Worm (Caenorhabditis elegans) whole organism, L1 larva: Measurements from ENCODE around the gene T13H5.8.

Experiments
- C04F5.9 ChIP-seq: sonication (generic microtip); optimal IDR thresholded peaks from 2 replicates; lab custom pipeline; 2016; ENCODE audit warnings: missing genetic modification characterization, missing compliant biosample characterization
- C16A3.4 ChIP-seq: fragments of 150-350 bp; optimal IDR thresholded peaks from 2 replicates; lab custom pipeline; 2014; ENCODE audit warnings: missing biosample characterization, missing genetic modification characterization
- F16B12.6 ChIP-seq: fragments of 150-350 bp; optimal IDR thresholded peaks from 2 replicates; lab custom pipeline; 2014; ENCODE audit warnings: missing biosample characterization, missing genetic modification characterization
- aha-1 ChIP-seq: fragments of 150-350 bp; optimal IDR thresholded peaks from 2 replicates; lab custom pipeline; 2014; ENCODE audit warnings: missing biosample characterization, missing genetic modification characterization
- alr-1 ChIP-seq: fragments of 200-800 bp; sonication (Bioruptor generic); optimal IDR thresholded peaks from 2 replicates; lab custom pipeline; 2018; ENCODE audit warnings: borderline replicate concordance, mild to moderate bottlenecking, missing genetic modification characterization, missing compliant biosample characterization
- aly-2 ChIP-seq: fragments of 150-350 bp; optimal IDR thresholded peaks from 2 replicates; lab custom pipeline; 2014; ENCODE audit warnings: missing biosample characterization, missing genetic modification characterization
- ama-1 ChIP-seq: fragments of 150-350 bp; optimal IDR thresholded peaks from 2 replicates; lab custom pipeline; 2014
- ceh-63 ChIP-seq: fragments of 200-800 bp; sonication (Bioruptor generic); optimal IDR thresholded peaks from 2 replicates; lab custom pipeline; 2018; ENCODE audit warnings: mild to moderate bottlenecking, missing genetic modification characterization, missing compliant biosample characterization
- ceh-8 ChIP-seq: fragments of 200-800 bp; sonication (Bioruptor generic); optimal IDR thresholded peaks from 2 replicates; lab custom pipeline; 2018; ENCODE audit warnings: mild to moderate bottlenecking, missing genetic modification characterization, moderate library complexity, missing compliant biosample characterization
- dsc-1 ChIP-seq: sonication (generic microtip); optimal IDR thresholded peaks from 2 replicates; lab custom pipeline; 2016; ENCODE audit warnings: mild to moderate bottlenecking, missing genetic modification characterization, missing compliant biosample characterization
- efl-1 ChIP-seq, 4 experiments: fragments of 150-350 bp; optimal IDR thresholded peaks in 3 of 4; peaks in 1 of 4; 1 replicate in 1 of 4; 2 replicates in 3 of 4; lab custom pipeline; 2014; ENCODE audit warnings: missing biosample characterization in 2 of 4, missing genetic modification characterization in 2 of 4, missing genetic modification reagents in 2 of 4
- elt-2 ChIP-seq: sonication (generic microtip); optimal IDR thresholded peaks from 2 replicates; lab custom pipeline; 2016; ENCODE audit warnings: missing genetic modification characterization, mild to moderate bottlenecking, inconsistent platforms, missing compliant biosample characterization, missing genetic modification reagents
- elt-3 ChIP-seq, 6 experiments: fragments of 150-350 bp in 1 of 6; sonication (generic microtip); optimal IDR thresholded peaks; 2 replicates each; lab custom pipeline; 2017 to 2018; ENCODE audit warnings: missing biosample characterization in 6 of 6, missing genetic modification characterization in 6 of 6, inconsistent platforms in 1 of 6
- fkh-4 ChIP-seq: sonication (generic microtip); optimal IDR thresholded peaks from 2 replicates; lab custom pipeline; 2016; ENCODE audit warnings: missing compliant biosample characterization, missing genetic modification characterization, borderline replicate concordance
- fkh-8 ChIP-seq: sonication (generic microtip); optimal IDR thresholded peaks from 2 replicates; lab custom pipeline; 2016; ENCODE audit warnings: mild to moderate bottlenecking, missing genetic modification characterization, missing compliant biosample characterization
- fos-1 ChIP-seq: fragments of 150-350 bp; optimal IDR thresholded peaks from 2 replicates; lab custom pipeline; 2014; ENCODE audit warnings: missing biosample characterization, missing genetic modification characterization
- hlh-4 ChIP-seq: sonication (generic microtip); optimal IDR thresholded peaks from 2 replicates; lab custom pipeline; 2016; ENCODE audit warnings: mild to moderate bottlenecking, missing genetic modification characterization, missing compliant biosample characterization
- hpl-2 ChIP-seq: fragments of 150-350 bp; optimal IDR thresholded peaks from 2 replicates; lab custom pipeline; 2014; ENCODE audit warnings: missing biosample characterization, missing genetic modification reagents, missing genetic modification characterization
- isw-1 ChIP-seq: fragments of 200-800 bp; sonication (Bioruptor generic); IDR thresholded peaks from 2 replicates; pipeline ENCODE4 v1.3.6; 2022; ENCODE audit warnings: missing genetic modification characterization, missing compliant biosample characterization
- lin-14 ChIP-seq: fragments of 200-800 bp; sonication (Bioruptor generic); optimal IDR thresholded peaks from 2 replicates; lab custom pipeline; 2018; ENCODE audit warnings: mild to moderate bottlenecking, missing genetic modification characterization, moderate library complexity, missing compliant biosample characterization
- lin-15B ChIP-seq: fragments of 150-350 bp; sonication (generic microtip); optimal IDR thresholded peaks from 3 replicates; lab custom pipeline; 2014; ENCODE audit warnings: missing biosample characterization, missing genetic modification characterization
- lin-35 ChIP-seq, 2 experiments: fragments of 150-350 bp; optimal IDR thresholded peaks; 2 replicates each; lab custom pipeline; 2014; ENCODE audit warnings: missing biosample characterization in 2 of 2, missing genetic modification characterization in 2 of 2, missing genetic modification reagents in 2 of 2
- lin-39 ChIP-seq: fragments of 150-350 bp; optimal IDR thresholded peaks from 2 replicates; lab custom pipeline; 2014; ENCODE audit warnings: missing biosample characterization, missing genetic modification reagents, missing genetic modification characterization
- lir-3 ChIP-seq: sonication (generic microtip); optimal IDR thresholded peaks from 2 replicates; lab custom pipeline; 2016; ENCODE audit warnings: mild to moderate bottlenecking, missing genetic modification characterization, moderate library complexity, missing compliant biosample characterization; ENCODE audit not compliant: poor library complexity
- lsy-2 ChIP-seq, 2 experiments: fragments of 150-350 bp; optimal IDR thresholded peaks; 2 replicates each; lab custom pipeline; 2014; ENCODE audit warnings: missing biosample characterization in 2 of 2, missing genetic modification characterization in 2 of 2
- mdl-1 ChIP-seq, 2 experiments: fragments of 150-350 bp; optimal IDR thresholded peaks; 2 replicates each; lab custom pipeline; 2014 to 2017; ENCODE audit warnings: missing biosample characterization in 2 of 2, missing genetic modification characterization in 2 of 2, inconsistent platforms in 1 of 2
- nhr-12 ChIP-seq: sonication (generic microtip); optimal IDR thresholded peaks from 2 replicates; lab custom pipeline; 2017; ENCODE audit warnings: missing biosample characterization, missing genetic modification characterization
- nhr-19 ChIP-seq: fragments of 200-800 bp; sonication (Bioruptor generic); conservative IDR thresholded peaks from 2 replicates; pipeline ENCODE4 v1.3.6; 2022; ENCODE audit warnings: missing genetic modification characterization, missing compliant biosample characterization
- nhr-47 ChIP-seq: sonication (generic microtip); optimal IDR thresholded peaks from 2 replicates; lab custom pipeline; 2016; ENCODE audit warnings: mild to moderate bottlenecking, missing genetic modification characterization, moderate library complexity, missing compliant biosample characterization
- nhr-71 ChIP-seq: sonication (generic microtip); optimal IDR thresholded peaks from 2 replicates; lab custom pipeline; 2016; ENCODE audit warnings: mild to moderate bottlenecking, missing genetic modification characterization, moderate library complexity, missing compliant biosample characterization
- nhr-76 ChIP-seq: sonication (generic microtip); optimal IDR thresholded peaks from 2 replicates; lab custom pipeline; 2017; ENCODE audit warnings: missing biosample characterization, missing genetic modification characterization
- nhr-84 ChIP-seq: sonication (generic microtip); optimal IDR thresholded peaks from 2 replicates; lab custom pipeline; 2017; ENCODE audit warnings: missing biosample characterization, missing genetic modification characterization
- nhr-85 ChIP-seq: sonication (generic microtip); peaks from one replicate; lab custom pipeline; 2016; ENCODE audit warnings: missing genetic modification characterization, inconsistent platforms, missing compliant biosample characterization
- nhr-90 ChIP-seq: sonication (generic microtip); optimal IDR thresholded peaks from 2 replicates; lab custom pipeline; 2016; ENCODE audit warnings: mild to moderate bottlenecking, missing genetic modification characterization, missing compliant biosample characterization; ENCODE audit not compliant: poor library complexity
- pqm-1 ChIP-seq: sonication (generic microtip); optimal IDR thresholded peaks from 3 replicates; lab custom pipeline; 2017; ENCODE audit warnings: missing biosample characterization, missing genetic modification characterization
- rnt-1 ChIP-seq: sonication (generic microtip); optimal IDR thresholded peaks from 2 replicates; lab custom pipeline; 2016; ENCODE audit warnings: mild to moderate bottlenecking, missing genetic modification characterization, moderate library complexity, missing compliant biosample characterization
- skn-1 ChIP-seq: fragments of 150-350 bp; optimal IDR thresholded peaks from 2 replicates; lab custom pipeline; 2014; ENCODE audit warnings: missing biosample characterization, missing genetic modification characterization
- snpc-4 ChIP-seq: fragments of 150-350 bp; optimal IDR thresholded peaks from 2 replicates; lab custom pipeline; 2014; ENCODE audit warnings: missing biosample characterization, missing genetic modification characterization
- snu-23 ChIP-seq: sonication (generic microtip); optimal IDR thresholded peaks from 2 replicates; lab custom pipeline; 2016; ENCODE audit warnings: missing genetic modification characterization, missing compliant biosample characterization
- sox-4 ChIP-seq: sonication (generic microtip); optimal IDR thresholded peaks from 2 replicates; lab custom pipeline; 2016; ENCODE audit warnings: missing genetic modification characterization, missing compliant biosample characterization
- sptf-1 ChIP-seq: fragments of 150-350 bp; optimal IDR thresholded peaks from 2 replicates; lab custom pipeline; 2014; ENCODE audit warnings: missing biosample characterization, missing genetic modification characterization
- swsn-7 ChIP-seq: sonication (generic microtip); optimal IDR thresholded peaks from 2 replicates; lab custom pipeline; 2016; ENCODE audit warnings: missing genetic modification characterization, missing compliant biosample characterization
- unc-130 ChIP-seq: fragments of 150-350 bp; optimal IDR thresholded peaks from 2 replicates; lab custom pipeline; 2017; ENCODE audit warnings: missing biosample characterization, missing genetic modification characterization, inconsistent platforms
- unc-98 ChIP-seq: fragments of 200-800 bp; sonication (Bioruptor generic); IDR thresholded peaks from 2 replicates; pipeline ENCODE4 v1.3.6; 2022; ENCODE audit warnings: missing genetic modification characterization, missing compliant biosample characterization
- vab-15 ChIP-seq: sonication (generic microtip); optimal IDR thresholded peaks from 2 replicates; lab custom pipeline; 2017; ENCODE audit warnings: missing genotype, mild to moderate bottlenecking, missing genetic modification characterization, missing compliant biosample characterization
- zag-1 ChIP-seq: fragments of 150-350 bp; optimal IDR thresholded peaks from 2 replicates; lab custom pipeline; 2014; ENCODE audit warnings: missing biosample characterization, missing genetic modification characterization
- ztf-11 ChIP-seq, 2 experiments: sonication (generic microtip); optimal IDR thresholded peaks; 2 replicates each; lab custom pipeline; 2016 to 2017; ENCODE audit warnings: missing genetic modification characterization in 2 of 2, missing biosample characterization in 1 of 2, missing compliant biosample characterization in 1 of 2

Gene T13H5.8

ce11 chrII:8479337-8479736 is 39.0 kb upstream of the T13H5.8 start:
- TF ChIP-seq ama-1 (lab: Kevin White, UChicago) = peak; percentile 30
- TF ChIP-seq elt-3 (tag; optimal IDR thresholded peaks at IDR 0.05; lab: Kevin White, UChicago) = peak in 1 of 6 experiments; percentile 2
- no peak for TF ChIP-seq efl-1 (optimal IDR thresholded peaks at IDR 0.05; lab: Kevin White, UChicago)
- peak in 1 of 2 experiments; percentile 77 for TF ChIP-seq efl-1 (GFP tag; optimal IDR thresholded peaks at IDR 0.05 in 1 of 2; lab: Kevin White, UChicago)
- no peak for TF ChIP-seq lin-14 (GFP tag; lab: Kevin White, UChicago)

- TF ChIP-seq isw-1 (GFP tag; lab: Robert Waterston, UW) (no peak), fos-1 (no peak), alr-1 (no peak), sox-4 (tag; lab: Kevin White, UChicago) (no peak), nhr-85 (tag; lab: Kevin White, UChicago) (no peak), ama-1 (lab: Kevin White, UChicago) (no peak), unc-130 (tag; lab: Kevin White, UChicago) (no peak), lin-35 (GFP tag; optimal IDR thresholded peaks at IDR 0.05; lab: Kevin White, UChicago) (no peak), ceh-8 (no peak), rnt-1 (tag; lab: Kevin White, UChicago) (no peak), hlh-4 (no peak), nhr-76 (tag; lab: Kevin White, UChicago) (no peak), elt-2 (no peak), skn-1 (tag; lab: Kevin White, UChicago) (no peak), C04F5.9 (tag; lab: Kevin White, UChicago) (no peak), swsn-7 (tag; lab: Kevin White, UChicago) (no peak), aly-2 (tag; lab: Kevin White, UChicago) (no peak), nhr-84 (tag; lab: Kevin White, UChicago) (no peak), fkh-4 (tag; lab: Kevin White, UChicago) (no peak), pqm-1 (no peak)
These were observed 38.1 kb upstream of the T13H5.8 start, which contains the start of gene lact-4 for ce11 chrII:8480166-8480565. lact-4 (minus strand) TSS chrII:8480478.

ce11 chrII:8481033-8481708 is 37.1 kb upstream of the T13H5.8 start:
- TF ChIP-seq C16A3.4 (tag; lab: Kevin White, UChicago) (peak; percentile 2), unc-98 (GFP tag; lab: Robert Waterston, UW) (no peak), lin-15B (tag; lab: Kevin White, UChicago) (no peak), nhr-90 (tag; lab: Kevin White, UChicago) (no peak), skn-1 (tag; lab: Kevin White, UChicago) (peak; percentile 9), snpc-4 (tag; lab: Kevin White, UChicago) (no peak), snu-23 (GFP tag; lab: Kevin White, UChicago) (peak; percentile 34), efl-1 (optimal IDR thresholded peaks at IDR 0.05; lab: Kevin White, UChicago) (no peak), efl-1 (GFP tag; optimal IDR thresholded peaks at IDR 0.05 in 1 of 2; lab: Kevin White, UChicago) (peak in 1 of 2 experiments; percentile 83), lsy-2 (tag; optimal IDR thresholded peaks at IDR 0.05; lab: Kevin White, UChicago) (peak in 1 of 2 experiments; percentile 48), fkh-8 (tag; lab: Kevin White, UChicago) (peak; percentile 48), lin-39 (no peak), nhr-47 (tag; lab: Kevin White, UChicago) (no peak), rnt-1 (tag; lab: Kevin White, UChicago) (peak; percentile 41), aha-1 (tag; lab: Kevin White, UChicago) (no peak), mdl-1 (tag; optimal IDR thresholded peaks at IDR 0.05; lab: Kevin White, UChicago) (no peak), sptf-1 (tag; lab: Kevin White, UChicago) (no peak), zag-1 (no peak), ztf-11 (tag; optimal IDR thresholded peaks at IDR 0.05; lab: Kevin White, UChicago) (no peak), nhr-12 (tag; lab: Kevin White, UChicago) (no peak), elt-3 (tag; optimal IDR thresholded peaks at IDR 0.05; lab: Kevin White, UChicago) (peak in 1 of 6 experiments; percentile 41), dsc-1 (tag; lab: Kevin White, UChicago) (peak; percentile 13), hlh-4 (no peak), nhr-76 (tag; lab: Kevin White, UChicago) (no peak), ceh-63 (GFP tag; lab: Kevin White, UChicago) (no peak), lir-3 (tag; lab: Kevin White, UChicago) (no peak), vab-15 (tag; lab: Kevin White, UChicago) (no peak), hpl-2 (GFP tag; lab: Kevin White, UChicago) (no peak), pqm-1 (no peak), nhr-19 (GFP tag; lab: Robert Waterston, UW) (peak; percentile 82), nhr-71 (peak; percentile 76), F16B12.6 (tag; lab: Kevin White, UChicago) (no peak), swsn-7 (tag; lab: Kevin White, UChicago) (no peak), ceh-8 (no peak)
